Fruit fly (Drosophila melanogaster) whole organism, pupa: ENCODE measurements around the gene Ect3.

Source experiments
- CG13204 ChIP-seq: fragments of 200-800 bp; sonication (Bioruptor generic); optimal IDR thresholded peaks from 2 replicates; lab custom pipeline; 2018; ENCODE audit warnings: missing biosample characterization, mild to moderate bottlenecking, missing genetic modification characterization, moderate library complexity
- CG14655 ChIP-seq: fragments of 200-800 bp; sonication (Bioruptor generic); optimal IDR thresholded peaks from 3 replicates; lab custom pipeline; 2017; ENCODE audit warnings: mild to moderate bottlenecking, missing biosample characterization, missing genetic modification reagents, missing genetic modification characterization
- CG32121 ChIP-seq: fragments of 200-800 bp; sonication (Bioruptor generic); IDR thresholded peaks from 2 replicates; pipeline ENCODE4 v1.3.6; 2022; ENCODE audit warnings: missing biosample characterization, missing genetic modification characterization
- CG4496 ChIP-seq: fragments of 200-800 bp; sonication (Bioruptor generic); IDR thresholded peaks from 3 replicates; pipeline ENCODE4 v1.3.6; 2022; ENCODE audit warnings: missing biosample characterization, missing genetic modification characterization
- Ets98B ChIP-seq: fragments of 200-800 bp; sonication (Bioruptor generic); IDR thresholded peaks from 2 replicates; pipeline ENCODE4 v1.3.6; 2022; ENCODE audit warnings: missing biosample characterization, missing genetic modification characterization
- Snoo ChIP-seq: fragments of 200-800 bp; sonication (Bioruptor generic); optimal IDR thresholded peaks from 3 replicates; lab custom pipeline; 2017; ENCODE audit warnings: missing biosample characterization, mild to moderate bottlenecking, missing genetic modification characterization, inconsistent platforms
- fd96Ca ChIP-seq: fragments of 200-800 bp; sonication (Bioruptor generic); IDR thresholded peaks from 3 replicates; pipeline ENCODE4 v1.3.6; 2022; ENCODE audit warnings: missing biosample characterization, missing genetic modification characterization

Ect3 gene

dm6 chr3R:12049113-12049512, 50.0 kb downstream of the Ect3 start, which contains the start of gene CG14739:
Gene CG14739 (minus strand): TSS chr3R:12049213.
- TF ChIP-seq CG13204 (GFP tag; lab: Kevin White, UChicago): no peak
- no peak for TF ChIP-seq fd96Ca (GFP tag; lab: Robert Waterston, UW)
- no peak for TF ChIP-seq CG4496 (GFP tag; lab: Robert Waterston, UW)
- no peak for TF ChIP-seq Snoo (tag; lab: Kevin White, UChicago)
- TF ChIP-seq CG14655 (GFP tag; lab: Kevin White, UChicago): no peak
- TF ChIP-seq CG32121: no peak
- TF ChIP-seq Ets98B (GFP tag; lab: Robert Waterston, UW): no peak
